Worm (Caenorhabditis elegans): ENCODE data around the gene ckc-1.

ckc-1 gene

DNA sequence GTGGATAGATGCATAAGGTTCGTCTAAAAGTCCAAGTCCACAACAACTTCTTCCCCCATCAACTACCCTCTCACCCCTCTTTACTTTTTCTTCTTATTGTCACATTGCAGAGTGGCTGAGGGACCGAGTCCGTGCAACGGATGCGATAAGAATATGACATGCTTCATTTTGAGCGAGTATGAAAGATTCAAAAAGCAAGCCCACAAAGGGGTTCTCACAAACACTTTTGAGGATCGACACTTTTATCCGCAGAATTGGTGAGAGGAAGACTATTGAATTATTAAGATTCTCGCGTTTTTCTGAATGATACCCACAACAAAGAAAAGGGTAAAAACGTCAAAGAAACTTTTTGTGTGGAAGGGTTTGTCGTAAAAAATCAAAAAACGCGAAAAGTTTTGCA, 49.2 kb downstream of the ckc-1 start:
- peak in 1 of 2 experiments; percentile 54 for TF ChIP-seq unc-62 (GFP tag; optimal IDR thresholded peaks at IDR 0.05 in 1 of 2)
- TF ChIP-seq unc-62 (tag; optimal IDR thresholded peaks at IDR 0.05): no peak
- TF ChIP-seq aha-1 (tag): no peak

- TF ChIP-seq zag-1 (tag; optimal IDR thresholded peaks at IDR 0.05) (no peak), aly-2 (tag; optimal IDR thresholded peaks at IDR 0.05) (no peak), nhr-25 (tag; optimal IDR thresholded peaks at IDR 0.05; ENCODE audit: borderline replicate concordance, insufficient read depth) (no peak), ceh-28 (tag; optimal IDR thresholded peaks at IDR 0.05) (no peak), madf-9 (GFP tag; conservative IDR thresholded peaks at IDR 0.05) (no peak), pqm-1 (tag; optimal IDR thresholded peaks at IDR 0.05) (no peak), dmd-9 (GFP tag; IDR thresholded peaks at IDR 0.05) (no peak), cey-2 (tag; optimal IDR thresholded peaks at IDR 0.05; ENCODE audit: borderline replicate concordance, insufficient read depth) (no peak), ceh-20 (GFP tag; IDR thresholded peaks at IDR 0.05) (no peak), tag-97 (GFP tag; IDR thresholded peaks at IDR 0.05) (no peak), fos-1 (tag; optimal IDR thresholded peaks at IDR 0.05) (no peak), D1046.2 (GFP tag; IDR thresholded peaks at IDR 0.05) (no peak), Y5F2A.4 (GFP tag; optimal IDR thresholded peaks at IDR 0.05) (no peak)
Measured at ce11 chrX:3628016-3628415, 51.6 kb downstream of the ckc-1 start, which contains the start of gene vep-2. TSS of gene vep-2 (plus strand) at chrX:3628316.
